Fruit fly (Drosophila melanogaster) S2 (cell line): ENCODE data around the gene Dad1.

Experiments used
- CG8478 ChIP-seq: fragments of >200 bp; optimal IDR thresholded peaks from 2 replicates; lab custom pipeline; 2018
- CTCF ChIP-seq, 2 experiments: fragments of >200 bp; optimal IDR thresholded peaks; 2 replicates each; lab custom pipeline; 2018

DNA sequence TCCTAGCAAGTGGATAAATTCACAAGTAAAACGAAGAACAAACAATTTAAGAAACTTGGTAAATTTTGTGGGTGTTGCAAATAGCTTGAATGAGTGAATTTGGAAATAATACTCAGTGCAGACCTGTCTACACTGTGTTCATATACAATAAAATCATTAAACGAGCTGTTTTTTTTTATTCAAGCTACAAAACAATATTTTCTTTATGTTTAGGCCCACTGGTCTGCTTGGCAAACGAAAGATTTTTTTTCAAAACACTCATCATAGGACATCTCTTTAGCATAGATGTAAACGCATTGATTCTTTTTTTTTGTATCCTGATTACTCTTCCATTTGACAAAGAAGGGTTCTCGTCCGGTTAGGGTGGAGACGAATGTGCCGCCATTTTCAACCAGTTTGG lies 8.4 kb upstream of the Dad1 start, which contains the start of gene CG42820:
- TF ChIP-seq CG8478, result no peak
- TF ChIP-seq CTCF (optimal IDR thresholded peaks at IDR 0.05; lab: Kevin White, UChicago), result no peak
